Fruit fly (Drosophila melanogaster): Measurements from ENCODE around the gene CG12171.

DNA sequence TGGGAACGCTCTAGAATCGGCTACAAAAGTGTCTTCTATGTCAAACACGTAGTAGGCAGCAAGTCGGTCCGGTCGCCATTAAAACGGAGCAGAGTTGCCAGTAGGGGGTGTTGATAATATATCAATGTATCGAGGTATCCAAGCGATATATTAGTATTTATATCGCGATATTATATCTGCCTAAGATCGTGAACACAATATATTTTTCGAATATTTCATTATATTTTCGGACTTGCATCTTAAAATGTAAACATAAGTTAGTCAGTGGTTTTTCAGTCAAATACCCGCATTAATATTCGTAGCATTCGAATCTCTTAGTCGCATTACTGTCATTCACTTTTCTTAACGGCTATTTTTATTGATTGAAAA, 26.4 kb downstream of the CG12171 start, which contains the start of gene CG2182:
- TF ChIP-seq Hnf4 (GFP tag; optimal IDR thresholded peaks at IDR 0.05) (peak; percentile 10), pan (optimal IDR thresholded peaks at IDR 0.05) (no peak), usp (GFP tag; optimal IDR thresholded peaks at IDR 0.05) (no peak), psq (GFP tag; optimal IDR thresholded peaks at IDR 0.05) (no peak), brk (GFP tag; optimal IDR thresholded peaks at IDR 0.05) (no peak), h (GFP tag; optimal IDR thresholded peaks at IDR 0.05) (no peak), dsf (GFP tag; optimal IDR thresholded peaks at IDR 0.05; ENCODE audit: borderline replicate concordance) (no peak), Dif (GFP tag; optimal IDR thresholded peaks at IDR 0.05; ENCODE audit: partially characterized antibody) (no peak)
